Fruit fly (Drosophila melanogaster): ENCODE data around the gene Fhos.
A peak's percentile ranks its signal among the peaks of the same experiment; 100 is the strongest.

Fhos gene

dm6 chr3L:8741051-8741468 is 12.4 kb upstream of the Fhos start (continued):
- TF ChIP-seq CG1233 (GFP tag; optimal IDR thresholded peaks at IDR 0.05) (peak; percentile 24), Six4 (GFP tag; optimal IDR thresholded peaks at IDR 0.05) (no peak), CG11723 (GFP tag; optimal IDR thresholded peaks at IDR 0.05) (peak; percentile 35), CG4424 (GFP tag; optimal IDR thresholded peaks at IDR 0.05) (no peak), pzg (GFP tag; optimal IDR thresholded peaks at IDR 0.05) (no peak), stwl (tag; optimal IDR thresholded peaks at IDR 0.05) (no peak), bcd (GFP tag; optimal IDR thresholded peaks at IDR 0.05) (peak; percentile 30), CG10462 (GFP tag; optimal IDR thresholded peaks at IDR 0.05) (no peak), CG10274 (GFP tag; optimal IDR thresholded peaks at IDR 0.05) (peak; percentile 6), CG5245 (GFP tag; optimal IDR thresholded peaks at IDR 0.05) (no peak), bbx (GFP tag; IDR thresholded peaks at IDR 0.05; ENCODE audit: partially characterized antibody) (no peak), PHDP (tag; optimal IDR thresholded peaks at IDR 0.05) (peak; percentile 47), CG7963 (GFP tag; IDR thresholded peaks at IDR 0.05; ENCODE audit: partially characterized antibody) (no peak), CG12942 (GFP tag; optimal IDR thresholded peaks at IDR 0.05) (no peak), Meics (GFP tag; optimal IDR thresholded peaks at IDR 0.05) (peak; percentile 65), CG34224 (GFP tag; IDR thresholded peaks at IDR 0.05; ENCODE audit: partially characterized antibody) (no peak), z (GFP tag; IDR thresholded peaks at IDR 0.05) (peak; percentile 77), CG14860 (GFP tag; IDR thresholded peaks at IDR 0.05; ENCODE audit: partially characterized antibody) (no peak)

dm6 chr3L:8745210-8745609 is 8.2 kb upstream of the Fhos start, which contains the start of gene Prm:
Gene Prm (minus strand): TSS chr3L:8745310.
- TF ChIP-seq CG10543 (GFP tag; optimal IDR thresholded peaks at IDR 0.05) (peak; percentile 58), z (GFP tag; IDR thresholded peaks at IDR 0.05) (peak; percentile 95), chinmo (GFP tag; IDR thresholded peaks at IDR 0.05; ENCODE audit: partially characterized antibody) (0 out of 4 replicates have a peak, but pooled peaks have one; percentile 40), CG14860 (GFP tag; IDR thresholded peaks at IDR 0.05; ENCODE audit: partially characterized antibody) (no peak), Deaf1 (tag; optimal IDR thresholded peaks at IDR 0.05) (peak; percentile 97), Atf3 (GFP tag; optimal IDR thresholded peaks at IDR 0.05) (no peak)

dm6 chr3L:8746519-8746918 is 6.9 kb upstream of the Fhos start:
- TF ChIP-seq en (GFP tag; optimal IDR thresholded peaks at IDR 0.05) (no peak), bigmax (GFP tag; optimal IDR thresholded peaks at IDR 0.05) (no peak), CG10267 (tag; optimal IDR thresholded peaks at IDR 0.05) (no peak), Sox102F (GFP tag; optimal IDR thresholded peaks at IDR 0.05) (no peak), CG32767 (GFP tag; IDR thresholded peaks at IDR 0.05) (no peak), Med (GFP tag) (peak; percentile 13), E2f1 (GFP tag; IDR thresholded peaks at IDR 0.05) (no peak), toy (GFP tag; IDR thresholded peaks at IDR 0.05) (no peak), z (GFP tag; IDR thresholded peaks at IDR 0.05) (peak; percentile 80), grn (GFP tag; optimal IDR thresholded peaks at IDR 0.05) (no peak), Deaf1 (tag; optimal IDR thresholded peaks at IDR 0.05) (peak; percentile 62), esg (GFP tag; conservative IDR thresholded peaks at IDR 0.05) (no peak), dimm (GFP tag; IDR thresholded peaks at IDR 0.05) (no peak), CG34422 (GFP tag; IDR thresholded peaks at IDR 0.05) (no peak), CTCF (GFP tag; optimal IDR thresholded peaks at IDR 0.05) (no peak), CG1233 (GFP tag; optimal IDR thresholded peaks at IDR 0.05) (no peak), Dek (tag; optimal IDR thresholded peaks at IDR 0.05) (no peak)

- TF ChIP-seq Opbp (GFP tag; IDR thresholded peaks at IDR 0.05; ENCODE audit: partially characterized antibody) (no peak), Sox102F (GFP tag; optimal IDR thresholded peaks at IDR 0.05) (peak; percentile 32), Aef1 (GFP tag; IDR thresholded peaks at IDR 0.05) (no peak), Myb (GFP tag; optimal IDR thresholded peaks at IDR 0.05) (no peak), bab2 (GFP tag; optimal IDR thresholded peaks at IDR 0.05) (no peak), D19A (tag; optimal IDR thresholded peaks at IDR 0.05) (peak; percentile 91), sens (GFP tag) (peak; percentile 63), CG31441 (GFP tag; IDR thresholded peaks at IDR 0.05) (0 out of 2 replicates have a peak, but pooled peaks have one; percentile 11), Awh (GFP tag; IDR thresholded peaks at IDR 0.05) (0 out of 2 replicates have a peak, but pooled peaks have one; percentile 9), bsh (GFP tag; optimal IDR thresholded peaks at IDR 0.05) (peak in 1 of 2 experiments; percentile 4), CG2678 (tag; optimal IDR thresholded peaks at IDR 0.05) (peak; percentile 15), E2f2 (GFP tag; IDR thresholded peaks at IDR 0.05) (no peak), Hr51 (GFP tag; optimal IDR thresholded peaks at IDR 0.05) (peak in 1 of 2 experiments; percentile 7)
Measured at dm6 chr3L:8748323-8748722, 5.1 kb upstream of the Fhos start.

All from whole organism, embryonic.